Worm (Caenorhabditis elegans) whole organism, late embryonic: ENCODE results near the gene C10B5.1.

Experiments used
- C38D4.7 ChIP-seq: fragments of 200-800 bp; sonication (Bioruptor generic); optimal IDR thresholded peaks from 2 replicates; lab custom pipeline; 2018; ENCODE audit warnings: mild to moderate bottlenecking, missing genetic modification characterization, moderate library complexity, missing compliant biosample characterization
- F13H6.1 ChIP-seq: sonication (generic microtip); optimal IDR thresholded peaks from 2 replicates; lab custom pipeline; 2016; ENCODE audit warnings: missing genetic modification characterization, missing compliant biosample characterization
- K09A11.1 ChIP-seq: sonication (generic microtip); optimal IDR thresholded peaks from 2 replicates; lab custom pipeline; 2017; ENCODE audit warnings: antibody characterized with exemption, mild to moderate bottlenecking, missing genetic modification characterization, missing compliant biosample characterization; ENCODE audit not compliant: insufficient read depth
- Y22D7AL.16 ChIP-seq: sonication (generic microtip); optimal IDR thresholded peaks from 2 replicates; lab custom pipeline; 2016; ENCODE audit warnings: missing genetic modification characterization, missing compliant biosample characterization
- ahr-1 ChIP-seq: sonication (generic microtip); optimal IDR thresholded peaks from 2 replicates; lab custom pipeline; 2016; ENCODE audit warnings: missing genetic modification characterization, missing compliant biosample characterization
- ama-1 ChIP-seq: fragments of 150-350 bp; optimal IDR thresholded peaks from 2 replicates; lab custom pipeline; 2014
- ceh-18 ChIP-seq: sonication (generic microtip); optimal IDR thresholded peaks from 2 replicates; lab custom pipeline; 2016; ENCODE audit warnings: missing genetic modification characterization, missing compliant biosample characterization
- ceh-19 ChIP-seq: fragments of 200-800 bp; sonication (Bioruptor generic); optimal IDR thresholded peaks from 2 replicates; lab custom pipeline; 2018; ENCODE audit warnings: mild to moderate bottlenecking, missing genetic modification characterization, missing compliant biosample characterization
- ceh-31 ChIP-seq: sonication (generic microtip); optimal IDR thresholded peaks from 2 replicates; lab custom pipeline; 2016; ENCODE audit warnings: missing genetic modification characterization, missing compliant biosample characterization
- ceh-34 ChIP-seq: sonication (generic microtip); optimal IDR thresholded peaks from 2 replicates; lab custom pipeline; 2016; ENCODE audit warnings: mild to moderate bottlenecking, missing genetic modification characterization, missing compliant biosample characterization
- ceh-45 ChIP-seq: fragments of 200-800 bp; sonication (Bioruptor generic); IDR thresholded peaks from 2 replicates; pipeline ENCODE4 v1.3.6; 2022; ENCODE audit warnings: missing genetic modification reagents, missing genetic modification characterization, missing compliant biosample characterization
- ceh-6 ChIP-seq: fragments of 200-800 bp; sonication (Bioruptor generic); optimal IDR thresholded peaks from 2 replicates; lab custom pipeline; 2018; ENCODE audit warnings: mild to moderate bottlenecking, missing genetic modification characterization, missing compliant biosample characterization
- che-1 ChIP-seq: sonication (generic microtip); optimal IDR thresholded peaks from 2 replicates; lab custom pipeline; 2016; ENCODE audit warnings: mild to moderate bottlenecking, missing genetic modification characterization, missing compliant biosample characterization
- dmd-4 ChIP-seq: sonication (generic microtip); optimal IDR thresholded peaks from 2 replicates; lab custom pipeline; 2016; ENCODE audit warnings: borderline replicate concordance, missing genetic modification characterization, missing compliant biosample characterization
- dve-1 ChIP-seq: sonication (generic microtip); optimal IDR thresholded peaks from 2 replicates; lab custom pipeline; 2017; ENCODE audit warnings: antibody characterized with exemption, mild to moderate bottlenecking, missing genetic modification characterization, missing compliant biosample characterization
- elt-2 ChIP-seq: sonication (generic microtip); optimal IDR thresholded peaks from 2 replicates; lab custom pipeline; 2016; ENCODE audit warnings: missing genetic modification reagents, missing genetic modification characterization, missing compliant biosample characterization
- elt-4 ChIP-seq: sonication (generic microtip); optimal IDR thresholded peaks from 2 replicates; lab custom pipeline; 2016; ENCODE audit warnings: missing genetic modification characterization, missing compliant biosample characterization
- ets-4 ChIP-seq: sonication (generic microtip); optimal IDR thresholded peaks from 2 replicates; lab custom pipeline; 2016; ENCODE audit warnings: missing genetic modification characterization, missing compliant biosample characterization
- fkh-6 ChIP-seq: sonication (generic microtip); optimal IDR thresholded peaks from 2 replicates; lab custom pipeline; 2016; ENCODE audit warnings: missing genetic modification characterization, missing compliant biosample characterization
- hlh-13 ChIP-seq: fragments of 200-800 bp; sonication (Bioruptor generic); optimal IDR thresholded peaks from 2 replicates; lab custom pipeline; 2018; ENCODE audit warnings: mild to moderate bottlenecking, missing genetic modification characterization, missing compliant biosample characterization
- hlh-15 ChIP-seq: sonication (generic microtip); optimal IDR thresholded peaks from 2 replicates; lab custom pipeline; 2016; ENCODE audit warnings: missing genetic modification characterization, missing compliant biosample characterization
- hlh-30 ChIP-seq: sonication (generic microtip); optimal IDR thresholded peaks from 2 replicates; lab custom pipeline; 2017; ENCODE audit warnings: antibody characterized with exemption, missing genetic modification characterization, missing compliant biosample characterization; ENCODE audit not compliant: insufficient read depth
- lin-11 ChIP-seq: fragments of 200-800 bp; sonication (Bioruptor generic); optimal IDR thresholded peaks from 2 replicates; lab custom pipeline; 2018; ENCODE audit warnings: mild to moderate bottlenecking, missing genetic modification characterization, missing compliant biosample characterization
- mec-3 ChIP-seq: sonication (generic microtip); optimal IDR thresholded peaks from 2 replicates; lab custom pipeline; 2016; ENCODE audit warnings: borderline replicate concordance, missing genetic modification characterization, missing compliant biosample characterization
- nhr-232 ChIP-seq: sonication (generic microtip); optimal IDR thresholded peaks from 2 replicates; lab custom pipeline; 2016; ENCODE audit warnings: missing genetic modification characterization, missing compliant biosample characterization
- odd-2 ChIP-seq: sonication (generic microtip); optimal IDR thresholded peaks from 2 replicates; lab custom pipeline; 2017; ENCODE audit warnings: antibody characterized with exemption, mild to moderate bottlenecking, missing genetic modification characterization, missing compliant biosample characterization
- pat-9 ChIP-seq: fragments of 200-800 bp; sonication (Bioruptor generic); optimal IDR thresholded peaks from 2 replicates; lab custom pipeline; 2018; ENCODE audit warnings: mild to moderate bottlenecking, missing genetic modification characterization, moderate library complexity, missing compliant biosample characterization
- pax-1 ChIP-seq: fragments of 150-350 bp; optimal IDR thresholded peaks from 2 replicates; lab custom pipeline; 2014; ENCODE audit warnings: missing biosample characterization, missing genetic modification characterization
- pha-2 ChIP-seq: sonication (generic microtip); optimal IDR thresholded peaks from 2 replicates; lab custom pipeline; 2017; ENCODE audit warnings: mild to moderate bottlenecking, missing genetic modification characterization, missing compliant biosample characterization
- pha-4 ChIP-seq: fragments of 150-350 bp; optimal IDR thresholded peaks from 2 replicates; lab custom pipeline; 2018; ENCODE audit warnings: missing biosample characterization, missing genetic modification reagents, missing genetic modification characterization
- pqm-1 ChIP-seq: sonication (generic microtip); optimal IDR thresholded peaks from 2 replicates; lab custom pipeline; 2016; ENCODE audit warnings: missing genetic modification characterization, missing compliant biosample characterization
- ref-2 ChIP-seq: sonication (generic microtip); optimal IDR thresholded peaks from 2 replicates; lab custom pipeline; 2016; ENCODE audit warnings: missing genetic modification characterization, missing compliant biosample characterization
- rnt-1 ChIP-seq: sonication (generic microtip); optimal IDR thresholded peaks from 2 replicates; lab custom pipeline; 2016; ENCODE audit warnings: missing genetic modification characterization, missing compliant biosample characterization
- sdc-2 ChIP-seq: sonication (generic microtip); optimal IDR thresholded peaks from 2 replicates; lab custom pipeline; 2016; ENCODE audit warnings: missing genotype, missing genetic modification characterization, missing compliant biosample characterization
- sox-2 ChIP-seq: fragments of 200-800 bp; sonication (Bioruptor generic); IDR thresholded peaks from 2 replicates; pipeline ENCODE4 v1.3.6; 2022; ENCODE audit warnings: missing genetic modification reagents, missing genetic modification characterization, missing compliant biosample characterization
- sox-4 ChIP-seq: sonication (generic microtip); optimal IDR thresholded peaks from 2 replicates; lab custom pipeline; 2017; ENCODE audit warnings: mild to moderate bottlenecking, missing genetic modification characterization, inconsistent platforms, missing compliant biosample characterization
- syd-9 ChIP-seq: sonication (generic microtip); optimal IDR thresholded peaks from 2 replicates; lab custom pipeline; 2016; ENCODE audit warnings: mild to moderate bottlenecking, missing genetic modification characterization, moderate library complexity, missing compliant biosample characterization
- tbx-2 ChIP-seq: sonication (generic microtip); optimal IDR thresholded peaks from 2 replicates; lab custom pipeline; 2016; ENCODE audit warnings: missing genetic modification characterization, missing compliant biosample characterization
- tbx-7 ChIP-seq: sonication (generic microtip); optimal IDR thresholded peaks from 2 replicates; lab custom pipeline; 2016; ENCODE audit warnings: missing genotype, missing genetic modification characterization, missing compliant biosample characterization
- ttx-3 ChIP-seq: sonication (generic microtip); optimal IDR thresholded peaks from 2 replicates; lab custom pipeline; 2016; ENCODE audit warnings: missing genetic modification reagents, missing genetic modification characterization, missing compliant biosample characterization
- unc-42 ChIP-seq: sonication (generic microtip); optimal IDR thresholded peaks from 2 replicates; lab custom pipeline; 2016; ENCODE audit warnings: missing genotype, missing genetic modification characterization, missing compliant biosample characterization
- unc-55 ChIP-seq: sonication (generic microtip); optimal IDR thresholded peaks from 2 replicates; lab custom pipeline; 2017; ENCODE audit warnings: missing biosample characterization, missing genetic modification reagents, missing genetic modification characterization
- unc-86 ChIP-seq: sonication (generic microtip); optimal IDR thresholded peaks from 2 replicates; lab custom pipeline; 2016; ENCODE audit warnings: missing genetic modification characterization, missing compliant biosample characterization
- zip-5 ChIP-seq: sonication (generic microtip); optimal IDR thresholded peaks from 2 replicates; lab custom pipeline; 2016; ENCODE audit warnings: missing genetic modification characterization, missing compliant biosample characterization

The C10B5.1 gene

DNA sequence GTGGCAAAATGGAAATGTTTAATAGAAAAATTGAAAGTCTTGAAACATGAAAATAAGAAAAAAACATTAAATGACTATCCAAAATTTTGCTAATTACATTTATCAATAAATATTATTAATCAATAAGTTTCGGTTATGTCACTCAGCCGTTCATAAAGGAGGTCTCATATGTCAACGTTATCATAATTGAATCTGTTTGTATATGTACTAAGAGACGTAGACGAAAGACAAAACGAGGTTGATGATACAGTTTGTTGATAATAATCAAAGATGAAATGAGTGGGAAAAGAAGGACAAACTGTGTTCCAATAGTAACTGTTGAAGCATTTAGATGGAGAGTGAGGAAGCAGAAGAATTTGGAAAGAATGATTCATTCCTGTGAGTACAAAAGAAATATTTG is 5.9 kb downstream of the C10B5.1 start:
- TF ChIP-seq dmd-4 = no peak
- TF ChIP-seq elt-2 (tag; lab: Kevin White, UChicago) = peak; percentile 19
- no peak for TF ChIP-seq ceh-31 (tag; lab: Kevin White, UChicago)
- TF ChIP-seq, all 69 proteins: peak for 1

DNA sequence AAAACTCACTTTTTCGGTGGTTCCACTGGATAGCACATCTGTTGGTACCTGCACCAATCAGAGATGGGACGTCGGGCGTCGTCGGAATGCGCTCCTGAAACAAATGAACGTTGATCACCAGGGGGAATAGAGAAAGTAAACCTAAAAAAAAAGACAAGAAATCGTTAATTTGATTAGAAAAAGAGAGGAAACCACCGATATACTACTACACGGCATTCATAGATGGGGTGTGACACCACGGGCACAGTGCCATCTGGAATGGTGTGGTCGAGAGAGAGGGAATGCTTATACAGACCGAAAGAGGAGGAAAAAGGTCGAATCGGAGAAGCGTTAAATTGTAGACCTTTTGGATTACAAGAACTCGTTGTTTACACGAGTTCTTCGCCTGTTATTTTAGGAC is 7.0 kb downstream of the C10B5.1 start, which contains the start of gene C10B5.3:
TSS of gene C10B5.3 (minus strand) at position 101 of the 400 bp plus-strand sequence.
- TF ChIP-seq pha-4 (no peak), mec-3 (tag; lab: Kevin White, UChicago) (no peak), nhr-232 (tag; lab: Kevin White, UChicago) (no peak), ttx-3 (no peak), dve-1 (tag; lab: Kevin White, UChicago) (no peak), F13H6.1 (tag; lab: Kevin White, UChicago) (no peak), pha-2 (no peak), unc-86 (tag; lab: Kevin White, UChicago) (no peak)

DNA sequence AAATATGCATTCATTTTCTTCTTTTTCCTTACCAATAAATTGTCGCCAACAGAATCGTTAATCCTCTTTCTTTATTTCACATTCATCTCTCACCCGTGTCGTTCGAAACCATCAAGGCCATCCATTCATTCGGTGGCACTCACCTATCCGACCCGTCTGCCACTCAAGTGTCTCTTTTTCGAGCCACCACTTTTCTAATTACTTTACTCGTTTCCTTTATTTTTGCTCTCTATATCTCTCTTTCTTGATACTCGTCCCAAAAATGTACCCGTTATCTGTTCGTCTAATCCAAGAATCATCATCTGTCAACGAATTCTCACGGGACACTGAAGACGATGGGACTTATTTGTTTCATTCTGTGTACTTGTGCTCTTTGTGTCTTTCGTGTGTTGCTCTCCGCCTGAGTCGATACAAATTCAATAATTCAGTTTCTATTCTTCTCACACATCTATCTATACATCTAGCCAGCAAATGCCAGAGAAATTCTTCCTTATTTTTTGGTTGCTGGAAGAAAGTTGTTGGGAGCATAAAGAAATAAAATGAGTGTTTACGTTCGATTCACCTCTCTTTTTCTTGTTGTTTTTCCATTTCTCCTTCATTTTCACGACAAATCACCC is 11.7 kb downstream of the C10B5.1 start:
- TF ChIP-seq ama-1 (lab: Kevin White, UChicago) (no peak), unc-42 (tag; lab: Kevin White, UChicago) (peak; percentile 67), ref-2 (tag; lab: Kevin White, UChicago) (no peak), unc-55 (GFP tag; lab: Kevin White, UChicago) (peak; percentile 20)

DNA sequence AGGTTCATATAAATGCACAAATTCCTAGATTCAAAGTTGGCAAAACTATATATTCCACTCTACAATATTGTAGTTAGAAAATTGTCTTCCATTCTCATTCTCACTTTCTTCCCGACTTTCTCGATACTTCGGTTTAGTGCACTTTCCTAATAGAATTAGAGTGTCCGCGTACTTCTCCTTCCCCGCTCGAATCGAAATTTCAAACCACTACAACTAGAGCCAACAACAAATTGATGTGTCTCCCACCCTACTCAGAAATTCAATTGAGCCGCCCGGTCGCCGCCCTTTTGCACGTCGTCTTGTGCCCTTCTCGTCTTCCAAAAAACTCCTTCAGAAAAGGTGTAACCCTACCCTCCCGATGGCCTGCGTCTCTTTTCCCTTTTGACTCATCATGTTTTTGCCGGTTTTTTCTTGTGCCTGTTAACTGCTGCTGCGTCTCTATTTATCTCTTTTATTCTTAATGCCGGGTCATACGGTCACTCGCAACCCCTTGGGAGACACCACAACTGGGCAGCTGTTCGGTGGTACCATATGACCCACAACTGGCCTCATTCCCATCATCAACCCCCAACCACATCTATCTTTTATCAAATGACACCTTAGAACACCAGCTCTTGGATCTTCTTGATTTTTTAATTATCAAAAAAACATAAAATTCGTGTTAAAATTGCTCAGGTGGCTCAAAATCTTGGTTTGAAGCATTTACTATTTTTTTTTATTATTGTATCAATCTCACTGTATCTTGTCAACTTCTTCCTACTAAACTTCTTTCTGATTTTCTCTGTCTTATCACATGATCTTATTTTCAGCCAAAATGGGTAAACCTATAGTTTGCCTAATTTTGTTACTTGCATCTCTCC is 13.3 kb downstream of the C10B5.1 start, which contains the start of gene tag-196:
TSS of gene tag-196 (plus strand) at position 810 of the 860 bp plus-strand sequence.
- TF ChIP-seq K09A11.1 (tag; lab: Kevin White, UChicago) = no peak
- no peak for TF ChIP-seq hlh-13 (GFP tag; lab: Kevin White, UChicago)
- peak; percentile 95 for TF ChIP-seq unc-42 (tag; lab: Kevin White, UChicago)
- no peak for TF ChIP-seq sdc-2 (tag; lab: Kevin White, UChicago)
- no peak for TF ChIP-seq lin-11
- 0 out of 2 replicates have a peak, but pooled peaks have one; percentile 47 for TF ChIP-seq ceh-45 (GFP tag; lab: Robert Waterston, UW)
- TF ChIP-seq ceh-34 = no peak
- no peak for TF ChIP-seq che-1
- TF ChIP-seq pqm-1 = no peak
- no peak for TF ChIP-seq ceh-18 (tag; lab: Kevin White, UChicago)
- TF ChIP-seq Y22D7AL.16 (tag; lab: Kevin White, UChicago) = no peak
- no peak for TF ChIP-seq ceh-6 (GFP tag; lab: Kevin White, UChicago)
- peak; percentile 29 for TF ChIP-seq hlh-30 (tag; lab: Kevin White, UChicago)
- no peak for TF ChIP-seq unc-55 (GFP tag; lab: Kevin White, UChicago)
- no peak for TF ChIP-seq rnt-1 (tag; lab: Kevin White, UChicago)
- TF ChIP-seq ahr-1 (tag; lab: Kevin White, UChicago) = no peak
- no peak for TF ChIP-seq C38D4.7 (GFP tag; lab: Kevin White, UChicago)
- no peak for TF ChIP-seq dmd-4
- no peak for TF ChIP-seq syd-9 (tag; lab: Kevin White, UChicago)
- TF ChIP-seq ceh-19 (GFP tag; lab: Kevin White, UChicago) = no peak
- no peak for TF ChIP-seq nhr-232 (tag; lab: Kevin White, UChicago)
- TF ChIP-seq odd-2 = no peak
- TF ChIP-seq unc-86 (tag; lab: Kevin White, UChicago) = no peak
- no peak for TF ChIP-seq pat-9 (tag; lab: Kevin White, UChicago)
- TF ChIP-seq sox-4 = no peak
- TF ChIP-seq elt-4 = no peak
- peak; percentile 37 for TF ChIP-seq tbx-2 (tag; lab: Kevin White, UChicago)
- TF ChIP-seq sox-2 (GFP tag; lab: Robert Waterston, UW) = no peak
- no peak for TF ChIP-seq pax-1 (tag; lab: Kevin White, UChicago)
- TF ChIP-seq zip-5 (tag; lab: Kevin White, UChicago) = no peak
- no peak for TF ChIP-seq hlh-15 (tag; lab: Kevin White, UChicago)
- TF ChIP-seq ets-4 (tag; lab: Kevin White, UChicago) = no peak
- TF ChIP-seq fkh-6 = no peak
- TF ChIP-seq pha-2 = no peak
- TF ChIP-seq tbx-7 (tag; lab: Kevin White, UChicago) = no peak
